Worm (Caenorhabditis elegans) whole organism, early embryonic: Measurements from ENCODE around the gene ddx-19.

ENCODE experiments used
- B0310.2 ChIP-seq: sonication (generic microtip); optimal IDR thresholded peaks from 2 replicates; lab custom pipeline; 2016; ENCODE audit warnings: mild to moderate bottlenecking, missing genetic modification characterization, missing compliant biosample characterization
- F13C5.2 ChIP-seq: sonication (generic microtip); optimal IDR thresholded peaks from 2 replicates; lab custom pipeline; 2017; ENCODE audit warnings: mild to moderate bottlenecking, missing genetic modification characterization, inconsistent platforms, missing compliant biosample characterization
- aly-1 ChIP-seq: sonication (generic microtip); optimal IDR thresholded peaks from 2 replicates; lab custom pipeline; 2016; ENCODE audit warnings: missing genetic modification characterization, missing compliant biosample characterization
- ama-1 ChIP-seq: fragments of 150-350 bp; optimal IDR thresholded peaks from 2 replicates; lab custom pipeline; 2014
- ceh-13 ChIP-seq: fragments of 200-800 bp; sonication (Bioruptor generic); optimal IDR thresholded peaks from 2 replicates; lab custom pipeline; 2018; ENCODE audit warnings: mild to moderate bottlenecking, missing genetic modification characterization, missing compliant biosample characterization
- ceh-36 ChIP-seq: sonication (generic microtip); optimal IDR thresholded peaks from 2 replicates; lab custom pipeline; 2016; ENCODE audit warnings: missing genetic modification characterization, inconsistent platforms, missing compliant biosample characterization
- ets-7 ChIP-seq: sonication (generic microtip); optimal IDR thresholded peaks from 2 replicates; lab custom pipeline; 2016; ENCODE audit warnings: missing genotype, missing genetic modification characterization, missing compliant biosample characterization
- flt-1 ChIP-seq: fragments of 200-800 bp; sonication (Bioruptor generic); IDR thresholded peaks from 2 replicates; pipeline ENCODE4 v1.3.6; 2022; ENCODE audit warnings: missing genetic modification characterization, missing compliant biosample characterization
- hmbx-1 ChIP-seq: sonication (generic microtip); optimal IDR thresholded peaks from 2 replicates; lab custom pipeline; 2016; ENCODE audit warnings: mild to moderate bottlenecking, missing genetic modification characterization, missing compliant biosample characterization
- hmg-4 ChIP-seq: fragments of 200-800 bp; sonication (Bioruptor generic); optimal IDR thresholded peaks from 2 replicates; lab custom pipeline; 2018; ENCODE audit warnings: mild to moderate bottlenecking, missing genetic modification characterization, missing compliant biosample characterization
- hnd-1 ChIP-seq: sonication (generic microtip); optimal IDR thresholded peaks from 2 replicates; lab custom pipeline; 2016; ENCODE audit warnings: missing genetic modification characterization, missing compliant biosample characterization
- pes-1 ChIP-seq: fragments of 200-800 bp; sonication (Bioruptor generic); IDR thresholded peaks from 2 replicates; pipeline ENCODE4 v1.3.6; 2022; ENCODE audit warnings: missing genetic modification reagents, missing genetic modification characterization, missing compliant biosample characterization
- scrt-1 ChIP-seq: fragments of 200-800 bp; sonication (Bioruptor generic); IDR thresholded peaks from 2 replicates; pipeline ENCODE4 v1.3.6; 2022; ENCODE audit warnings: missing genetic modification characterization, missing compliant biosample characterization
- sea-1 ChIP-seq: fragments of 200-800 bp; sonication (Bioruptor generic); conservative IDR thresholded peaks from 2 replicates; pipeline ENCODE4 v1.3.6; 2022; ENCODE audit warnings: missing genetic modification characterization, missing compliant biosample characterization
- tbx-11 ChIP-seq: fragments of 200-800 bp; sonication (Bioruptor generic); IDR thresholded peaks from 2 replicates; pipeline ENCODE4 v1.3.6; 2022; ENCODE audit warnings: missing genetic modification characterization, missing compliant biosample characterization
- tbx-37 ChIP-seq: fragments of 200-800 bp; sonication (Bioruptor generic); conservative IDR thresholded peaks from 2 replicates; pipeline ENCODE4 v1.3.6; 2022; ENCODE audit warnings: missing genetic modification reagents, missing genetic modification characterization, missing compliant biosample characterization
- tra-4 ChIP-seq: sonication (generic microtip); optimal IDR thresholded peaks from 2 replicates; lab custom pipeline; 2017; ENCODE audit warnings: missing genetic modification characterization, missing compliant biosample characterization

Gene ddx-19

ce11 chrII:8884262-8884949 is at the start of gene ddx-19, which contains the start of gene T07D4.5:
ddx-19 (plus strand) TSS chrII:8884899.
T07D4.5 (minus strand) TSS chrII:8884332.
- TF ChIP-seq ceh-36 (tag; lab: Kevin White, UChicago) (no peak), hmg-4 (GFP tag; lab: Kevin White, UChicago) (no peak), ama-1 (lab: Kevin White, UChicago) (no peak), hmbx-1 (no peak), sea-1 (GFP tag; lab: Robert Waterston, UW) (no peak), scrt-1 (GFP tag; lab: Robert Waterston, UW) (no peak), pes-1 (GFP tag; lab: Robert Waterston, UW) (no peak), tbx-11 (GFP tag; lab: Robert Waterston, UW) (no peak), hnd-1 (tag; lab: Kevin White, UChicago) (no peak)

- TF ChIP-seq ets-7 (tag; lab: Kevin White, UChicago): no peak
These were observed 48.8 kb upstream of the ddx-19 start, which contains the start of gene F46C5.4 for ce11 chrII:8835857-8836256. F46C5.4 (plus strand) TSS chrII:8836078.

- no peak for TF ChIP-seq pes-1 (GFP tag; lab: Robert Waterston, UW)
- TF ChIP-seq hmbx-1: no peak
- no peak for TF ChIP-seq tbx-11 (GFP tag; lab: Robert Waterston, UW)
- TF ChIP-seq sea-1 (GFP tag; lab: Robert Waterston, UW): no peak
- no peak for TF ChIP-seq tra-4 (tag; lab: Kevin White, UChicago)
These were observed 45.7 kb upstream of the ddx-19 start, which contains the start of gene F46C5.7 for ce11 chrII:8839025-8839424. F46C5.7 (plus strand) TSS chrII:8839325.

ce11 chrII:8844465-8845126 is 40.1 kb upstream of the ddx-19 start, which contains the start of gene F46C5.6:
F46C5.6 (minus strand) TSS chrII:8844515.
- TF ChIP-seq B0310.2 (tag; lab: Kevin White, UChicago) (no peak), flt-1 (GFP tag; lab: Robert Waterston, UW) (no peak), ama-1 (lab: Kevin White, UChicago) (no peak), ets-7 (tag; lab: Kevin White, UChicago) (no peak), ceh-13 (no peak), hmbx-1 (no peak), tbx-11 (GFP tag; lab: Robert Waterston, UW) (no peak), hmg-4 (GFP tag; lab: Kevin White, UChicago) (no peak), hnd-1 (tag; lab: Kevin White, UChicago) (no peak), tra-4 (tag; lab: Kevin White, UChicago) (no peak), ceh-36 (tag; lab: Kevin White, UChicago) (no peak), pes-1 (GFP tag; lab: Robert Waterston, UW) (no peak), scrt-1 (GFP tag; lab: Robert Waterston, UW) (no peak), aly-1 (tag; lab: Kevin White, UChicago) (no peak), sea-1 (GFP tag; lab: Robert Waterston, UW) (no peak), F13C5.2 (no peak), tbx-37 (no peak)

ce11 chrII:8845298-8845697 is 39.4 kb upstream of the ddx-19 start, which contains the start of gene agxt-1:
agxt-1 (plus strand) TSS chrII:8845598.
- TF ChIP-seq sea-1 (GFP tag; lab: Robert Waterston, UW): no peak
- no peak for TF ChIP-seq ama-1 (lab: Kevin White, UChicago)
- TF ChIP-seq hmbx-1: no peak

ce11 chrII:8845932-8846331 is 38.8 kb upstream of the ddx-19 start:
- TF ChIP-seq tra-4 (tag; lab: Kevin White, UChicago) (no peak), ama-1 (lab: Kevin White, UChicago) (no peak), tbx-37 (no peak), ets-7 (tag; lab: Kevin White, UChicago) (no peak)

- TF ChIP-seq ets-7 (tag; lab: Kevin White, UChicago): no peak
- TF ChIP-seq tra-4 (tag; lab: Kevin White, UChicago): no peak
- TF ChIP-seq flt-1 (GFP tag; lab: Robert Waterston, UW): no peak
- no peak for TF ChIP-seq F13C5.2
- no peak for TF ChIP-seq ama-1 (lab: Kevin White, UChicago)
- no peak for TF ChIP-seq tbx-37
- TF ChIP-seq hmg-4 (GFP tag; lab: Kevin White, UChicago): no peak
- TF ChIP-seq hnd-1 (tag; lab: Kevin White, UChicago): no peak
- no peak for TF ChIP-seq scrt-1 (GFP tag; lab: Robert Waterston, UW)
- no peak for TF ChIP-seq ceh-13
- TF ChIP-seq sea-1 (GFP tag; lab: Robert Waterston, UW): no peak
- TF ChIP-seq aly-1 (tag; lab: Kevin White, UChicago): no peak
These were observed 35.7 kb upstream of the ddx-19 start for ce11 chrII:8848984-8849383.

- TF ChIP-seq hmg-4 (GFP tag; lab: Kevin White, UChicago) (no peak), F13C5.2 (no peak), ets-7 (tag; lab: Kevin White, UChicago) (no peak), tbx-11 (GFP tag; lab: Robert Waterston, UW) (no peak), flt-1 (GFP tag; lab: Robert Waterston, UW) (no peak), tbx-37 (no peak), sea-1 (GFP tag; lab: Robert Waterston, UW) (no peak)
These were observed 32.6 kb upstream of the ddx-19 start, which contains the start of gene oac-46 for ce11 chrII:8851996-8852587. oac-46 (minus strand) TSS chrII:8852096.
